Fruit fly (Drosophila melanogaster) whole organism, adult: ENCODE data around the gene hid.

Experiments
- CG11617 ChIP-seq: fragments of 200-800 bp; sonication (Bioruptor generic); optimal IDR thresholded peaks from 2 replicates; lab custom pipeline; 2017; ENCODE audit warnings: mild to moderate bottlenecking, missing biosample characterization, missing genetic modification reagents, missing genetic modification characterization
- CG12768 ChIP-seq: fragments of 200-800 bp; sonication (Bioruptor generic); optimal IDR thresholded peaks from 2 replicates; lab custom pipeline; 2017; ENCODE audit warnings: missing biosample characterization, missing genetic modification characterization, mild to moderate bottlenecking, moderate library complexity, missing genetic modification reagents
- CG14711 ChIP-seq: fragments of 200-800 bp; sonication (Bioruptor generic); optimal IDR thresholded peaks from 2 replicates; lab custom pipeline; 2018; ENCODE audit warnings: missing biosample characterization, mild to moderate bottlenecking, missing genetic modification characterization, moderate library complexity
- CG1620 ChIP-seq: fragments of 200-800 bp; sonication (Bioruptor generic); optimal IDR thresholded peaks from 2 replicates; lab custom pipeline; 2016; ENCODE audit warnings: missing biosample characterization, missing genetic modification characterization
- CG33017 ChIP-seq: fragments of 200-800 bp; sonication (Bioruptor generic); optimal IDR thresholded peaks from 2 replicates; lab custom pipeline; 2018; ENCODE audit warnings: missing biosample characterization, mild to moderate bottlenecking, missing genetic modification characterization, moderate library complexity
- CG5204 ChIP-seq: fragments of 200-800 bp; sonication (Bioruptor generic); optimal IDR thresholded peaks from 2 replicates; lab custom pipeline; 2016; ENCODE audit warnings: missing biosample characterization, missing genetic modification characterization
- CG7045 ChIP-seq: fragments of 200-800 bp; sonication (Bioruptor generic); optimal IDR thresholded peaks from 2 replicates; lab custom pipeline; 2017; ENCODE audit warnings: missing biosample characterization, mild to moderate bottlenecking, missing genetic modification characterization
- CG7101 ChIP-seq: fragments of 200-800 bp; sonication (Bioruptor generic); optimal IDR thresholded peaks from 2 replicates; lab custom pipeline; 2018; ENCODE audit warnings: missing biosample characterization, mild to moderate bottlenecking, missing genetic modification characterization, moderate library complexity
- Crg-1 ChIP-seq: fragments of 200-800 bp; sonication (Bioruptor generic); optimal IDR thresholded peaks from 2 replicates; lab custom pipeline; 2016; ENCODE audit warnings: missing biosample characterization, missing genetic modification characterization
- Hr96 ChIP-seq: fragments of 200-800 bp; sonication (Bioruptor generic); optimal IDR thresholded peaks from 2 replicates; lab custom pipeline; 2016; ENCODE audit warnings: missing biosample characterization, missing genetic modification characterization
- Mnt ChIP-seq: fragments of 200-800 bp; sonication (Bioruptor generic); optimal IDR thresholded peaks from 2 replicates; lab custom pipeline; 2016; ENCODE audit warnings: missing biosample characterization, mild to moderate bottlenecking, missing genetic modification characterization
- bab1 ChIP-seq: fragments of 200-800 bp; sonication (Bioruptor generic); optimal IDR thresholded peaks from 3 replicates; lab custom pipeline; 2019; ENCODE audit warnings: missing biosample characterization, mild to moderate bottlenecking, missing genetic modification characterization, moderate library complexity
- cic ChIP-seq: fragments of 200-800 bp; sonication (Bioruptor generic); optimal IDR thresholded peaks from 2 replicates; lab custom pipeline; 2017; ENCODE audit warnings: missing biosample characterization, mild to moderate bottlenecking, missing genetic modification characterization, moderate library complexity
- cnc ChIP-seq, 2 experiments: fragments of >200 bp; optimal IDR thresholded peaks; 2 replicates each; lab custom pipeline; 2017
- kay ChIP-seq: fragments of 200-800 bp; sonication (Bioruptor generic); peaks from one replicate; lab custom pipeline; 2016; ENCODE audit warnings: missing biosample characterization, missing genetic modification characterization, borderline replicate concordance
- ovo ChIP-seq: fragments of 200-800 bp; sonication (Bioruptor generic); optimal IDR thresholded peaks from 2 replicates; lab custom pipeline; 2016; ENCODE audit warnings: missing biosample characterization, missing genetic modification characterization
- pad ChIP-seq: fragments of 200-800 bp; sonication (Bioruptor generic); optimal IDR thresholded peaks from 3 replicates; lab custom pipeline; 2017; ENCODE audit warnings: missing biosample characterization, missing genetic modification characterization, mild to moderate bottlenecking, moderate library complexity, missing genetic modification reagents
- tj ChIP-seq: fragments of 200-800 bp; sonication (Bioruptor generic); optimal IDR thresholded peaks from 3 replicates; lab custom pipeline; 2017; ENCODE audit warnings: missing biosample characterization, mild to moderate bottlenecking, missing genetic modification characterization, moderate library complexity

The hid gene

dm6 chr3L:18191555-18192135, 6.2 kb upstream of the hid start:
- TF ChIP-seq pad (GFP tag; lab: Kevin White, UChicago): no peak
- no peak for TF ChIP-seq kay (GFP tag; lab: Kevin White, UChicago)
- TF ChIP-seq CG1620 (GFP tag; lab: Kevin White, UChicago): no peak
- TF ChIP-seq ovo (GFP tag; lab: Kevin White, UChicago): no peak
- no peak for TF ChIP-seq Crg-1 (GFP tag; lab: Kevin White, UChicago)
- no peak for TF ChIP-seq tj (GFP tag; lab: Kevin White, UChicago)
- no peak for TF ChIP-seq cic (GFP tag; lab: Kevin White, UChicago)
- no peak for TF ChIP-seq CG33017 (tag; lab: Kevin White, UChicago)
- no peak for TF ChIP-seq CG7101 (tag; lab: Kevin White, UChicago)
- TF ChIP-seq cnc (optimal IDR thresholded peaks at IDR 0.05; lab: Kevin White, UChicago): no peak
- no peak for TF ChIP-seq bab1 (GFP tag; lab: Kevin White, UChicago)
- TF ChIP-seq CG11617 (GFP tag; lab: Kevin White, UChicago): no peak
- TF ChIP-seq CG12768 (GFP tag; lab: Kevin White, UChicago): no peak
- TF ChIP-seq CG14711 (tag; lab: Kevin White, UChicago): no peak
- TF ChIP-seq Hr96 (GFP tag; lab: Kevin White, UChicago): no peak

- peak; percentile 85 for TF ChIP-seq tj (GFP tag; lab: Kevin White, UChicago)
- no peak for TF ChIP-seq Mnt (GFP tag; lab: Kevin White, UChicago)
- TF ChIP-seq pad (GFP tag; lab: Kevin White, UChicago): peak; percentile 58
Observed at dm6 chr3L:18190484-18191220, 5.2 kb upstream of the hid start.

- TF ChIP-seq pad (GFP tag; lab: Kevin White, UChicago) (peak; percentile 2), tj (GFP tag; lab: Kevin White, UChicago) (peak; percentile 57), cnc (optimal IDR thresholded peaks at IDR 0.05; lab: Kevin White, UChicago) (no peak)
Observed at dm6 chr3L:18188473-18189087, 3.1 kb upstream of the hid start.

- no peak for TF ChIP-seq CG7045 (GFP tag; lab: Kevin White, UChicago)
- peak; percentile 10 for TF ChIP-seq bab1 (GFP tag; lab: Kevin White, UChicago)
- TF ChIP-seq tj (GFP tag; lab: Kevin White, UChicago): peak; percentile 97
- no peak for TF ChIP-seq cnc (optimal IDR thresholded peaks at IDR 0.05; lab: Kevin White, UChicago)
Observed at dm6 chr3L:18187472-18188089, 2.1 kb upstream of the hid start.

dm6 chr3L:18186779-18187178, 1.3 kb upstream of the hid start:
- peak; percentile 31 for TF ChIP-seq kay (GFP tag; lab: Kevin White, UChicago)
- TF ChIP-seq CG11617 (GFP tag; lab: Kevin White, UChicago): no peak

- TF ChIP-seq kay (GFP tag; lab: Kevin White, UChicago) (peak; percentile 12), Mnt (GFP tag; lab: Kevin White, UChicago) (no peak)
Observed at dm6 chr3L:18186313-18186625, 828 bp upstream of the hid start.

- TF ChIP-seq cic (GFP tag; lab: Kevin White, UChicago) (no peak), CG7045 (GFP tag; lab: Kevin White, UChicago) (no peak)
Observed at dm6 chr3L:18184762-18185161, 679 bp downstream of the hid start.

- TF ChIP-seq CG11617 (GFP tag; lab: Kevin White, UChicago): no peak
- no peak for TF ChIP-seq CG5204 (GFP tag; lab: Kevin White, UChicago)
- TF ChIP-seq Crg-1 (GFP tag; lab: Kevin White, UChicago): no peak
- no peak for TF ChIP-seq CG33017 (tag; lab: Kevin White, UChicago)
- peak; percentile 20 for TF ChIP-seq kay (GFP tag; lab: Kevin White, UChicago)
- TF ChIP-seq CG7101 (tag; lab: Kevin White, UChicago): no peak
- TF ChIP-seq CG14711 (tag; lab: Kevin White, UChicago): no peak
- TF ChIP-seq tj (GFP tag; lab: Kevin White, UChicago): peak; percentile 93
- TF ChIP-seq ovo (GFP tag; lab: Kevin White, UChicago): no peak
Observed at dm6 chr3L:18183928-18184327, 1.5 kb downstream of the hid start.
